Fruit fly (Drosophila melanogaster): ENCODE results near the gene jigr1.

The jigr1 gene

dm6 chr3R:25661531-25662193, 24.0 kb downstream of the jigr1 start, which contains the start of gene RASSF8 (continued):
- no peak for TF ChIP-seq CG15269 (tag; optimal IDR thresholded peaks at IDR 0.05)
- TF ChIP-seq wor (GFP tag; IDR thresholded peaks at IDR 0.05) = no peak
- TF ChIP-seq CG16815 (GFP tag; optimal IDR thresholded peaks at IDR 0.05) = no peak
- TF ChIP-seq fd64A (GFP tag; optimal IDR thresholded peaks at IDR 0.05) = no peak
- peak; percentile 31 for TF ChIP-seq Ets97D (GFP tag; optimal IDR thresholded peaks at IDR 0.05)
- peak; percentile 34 for TF ChIP-seq CG2116 (GFP tag; optimal IDR thresholded peaks at IDR 0.05)
- no peak for TF ChIP-seq CG14860 (GFP tag; IDR thresholded peaks at IDR 0.05; ENCODE audit: partially characterized antibody)
- TF ChIP-seq CG15073 (GFP tag; optimal IDR thresholded peaks at IDR 0.05) = peak; percentile 6
- TF ChIP-seq Camta (GFP tag; optimal IDR thresholded peaks at IDR 0.05) = no peak
- TF ChIP-seq disco-r (GFP tag; optimal IDR thresholded peaks at IDR 0.05) = no peak
- TF ChIP-seq CG17912 (GFP tag; optimal IDR thresholded peaks at IDR 0.05) = no peak
- TF ChIP-seq bowl (GFP tag; IDR thresholded peaks at IDR 0.05) = no peak
- peak; percentile 15 for TF ChIP-seq trem (tag; optimal IDR thresholded peaks at IDR 0.05)
- no peak for TF ChIP-seq fd102C (GFP tag; optimal IDR thresholded peaks at IDR 0.05)
- peak; percentile 18 for TF ChIP-seq B-H2 (GFP tag; optimal IDR thresholded peaks at IDR 0.05)
- TF ChIP-seq CG4404 (GFP tag; IDR thresholded peaks at IDR 0.05) = no peak
- TF ChIP-seq CG8359 (GFP tag; optimal IDR thresholded peaks at IDR 0.05; ENCODE audit: borderline replicate concordance) = no peak
- TF ChIP-seq Stat92E (GFP tag; optimal IDR thresholded peaks at IDR 0.05) = no peak
- TF ChIP-seq CG8765 (GFP tag; IDR thresholded peaks at IDR 0.05) = no peak
- TF ChIP-seq corto (GFP tag; optimal IDR thresholded peaks at IDR 0.05) = no peak
- TF ChIP-seq Sox100B (GFP tag; optimal IDR thresholded peaks at IDR 0.05) = no peak
- no peak for TF ChIP-seq lola (GFP tag; optimal IDR thresholded peaks at IDR 0.05)
- TF ChIP-seq Dfd (GFP tag; optimal IDR thresholded peaks at IDR 0.05) = no peak
- peak; percentile 14; the same call in 1 of the 2 replicates for TF ChIP-seq Atf6 (GFP tag; IDR thresholded peaks at IDR 0.05)
- TF ChIP-seq ken (GFP tag; IDR thresholded peaks at IDR 0.05) = no peak
- TF ChIP-seq Sin3A (optimal IDR thresholded peaks at IDR 0.05) = peak; percentile 41
- TF ChIP-seq CG6654 (GFP tag; optimal IDR thresholded peaks at IDR 0.05) = no peak
- no peak for TF ChIP-seq CG17612 (GFP tag; IDR thresholded peaks at IDR 0.05)
- TF ChIP-seq CG3065 (GFP tag; optimal IDR thresholded peaks at IDR 0.05) = no peak
- peak; percentile 39 for TF ChIP-seq pzg (GFP tag; optimal IDR thresholded peaks at IDR 0.05)
- 0 out of 2 replicates have a peak, but pooled peaks have one; percentile 47 for TF ChIP-seq CG14441 (GFP tag; IDR thresholded peaks at IDR 0.05)
- TF ChIP-seq Pdp1 (GFP tag; optimal IDR thresholded peaks at IDR 0.05) = peak in 1 of 2 experiments; percentile 46
- no peak for TF ChIP-seq Hr51 (GFP tag; optimal IDR thresholded peaks at IDR 0.05)
- no peak for TF ChIP-seq CG3838 (GFP tag; optimal IDR thresholded peaks at IDR 0.05)
- TF ChIP-seq CG11247 (GFP tag; IDR thresholded peaks at IDR 0.05) = no peak
- no peak for TF ChIP-seq stc (GFP tag; IDR thresholded peaks at IDR 0.05)
- no peak for TF ChIP-seq Meics (GFP tag; optimal IDR thresholded peaks at IDR 0.05)
- TF ChIP-seq ham (GFP tag; IDR thresholded peaks at IDR 0.05) = no peak
- TF ChIP-seq Dll (GFP tag; IDR thresholded peaks at IDR 0.05; ENCODE audit: partially characterized antibody) = peak; percentile 72
- no peak for TF ChIP-seq CG9609 (GFP tag; optimal IDR thresholded peaks at IDR 0.05)
- no peak for TF ChIP-seq Mes4 (GFP tag; optimal IDR thresholded peaks at IDR 0.05)
- TF ChIP-seq CG11560 (tag; IDR thresholded peaks at IDR 0.05) = no peak
- no peak for TF ChIP-seq Ada2b (GFP tag; IDR thresholded peaks at IDR 0.05)
- TF ChIP-seq CHES-1-like (GFP tag; optimal IDR thresholded peaks at IDR 0.05) = peak; percentile 21
- peak; percentile 12 for TF ChIP-seq Dip3 (GFP tag; optimal IDR thresholded peaks at IDR 0.05)
- peak; percentile 28; the same call in 1 of the 3 replicates for TF ChIP-seq dysf (GFP tag; IDR thresholded peaks at IDR 0.05)
- no peak for TF ChIP-seq cwo (GFP tag; optimal IDR thresholded peaks at IDR 0.05)
- no peak for TF ChIP-seq tgo (GFP tag; IDR thresholded peaks at IDR 0.05)
- no peak for TF ChIP-seq CG10147 (GFP tag; optimal IDR thresholded peaks at IDR 0.05)
